Worm (Caenorhabditis elegans) whole organism, young adult: Measurements from ENCODE around the gene C10A4.9.

Source experiments
- F55B11.4 ChIP-seq: sonication (generic microtip); optimal IDR thresholded peaks from 2 replicates; lab custom pipeline; 2016; ENCODE audit warnings: missing compliant biosample characterization, missing genetic modification characterization, borderline replicate concordance; ENCODE audit not compliant: insufficient read depth
- ets-4 ChIP-seq: fragments of 200-800 bp; sonication (Bioruptor generic); optimal IDR thresholded peaks from 2 replicates; lab custom pipeline; 2018; ENCODE audit warnings: mild to moderate bottlenecking, missing genetic modification characterization, missing compliant biosample characterization
- lin-40 ChIP-seq: sonication (generic microtip); optimal IDR thresholded peaks from 2 replicates; lab custom pipeline; 2016; ENCODE audit warnings: missing genetic modification characterization, mild to moderate bottlenecking, missing compliant biosample characterization, missing genotype, missing genetic modification reagents
- mel-28 ChIP-seq: sonication (generic microtip); optimal IDR thresholded peaks from 2 replicates; lab custom pipeline; 2016; ENCODE audit warnings: borderline replicate concordance, mild to moderate bottlenecking, missing genetic modification characterization, missing compliant biosample characterization
- snpc-3.4 ChIP-seq: sonication (generic microtip); optimal IDR thresholded peaks from 2 replicates; lab custom pipeline; 2017; ENCODE audit warnings: missing genetic modification characterization, mild to moderate bottlenecking, missing compliant biosample characterization, antibody characterized with exemption, moderate library complexity, missing genotype, missing genetic modification reagents
- unc-130 ChIP-seq: sonication (generic microtip); optimal IDR thresholded peaks from 2 replicates; lab custom pipeline; 2016; ENCODE audit warnings: missing genetic modification reagents, missing genetic modification characterization, missing compliant biosample characterization
- unc-62 ChIP-seq: fragments of 150-350 bp; optimal IDR thresholded peaks from 2 replicates; lab custom pipeline; 2014; ENCODE audit warnings: missing biosample characterization, missing genetic modification reagents, missing genetic modification characterization
- ztf-18 ChIP-seq: sonication (generic microtip); optimal IDR thresholded peaks from 2 replicates; lab custom pipeline; 2016; ENCODE audit warnings: missing genotype, mild to moderate bottlenecking, missing genetic modification characterization, missing compliant biosample characterization
- ztf-25 ChIP-seq: fragments of 200-800 bp; sonication (Bioruptor generic); IDR thresholded peaks from 2 replicates; pipeline ENCODE4 v1.3.6; 2022; ENCODE audit warnings: missing genetic modification reagents, missing genetic modification characterization, missing compliant biosample characterization
- ztf-28 ChIP-seq: fragments of 200-800 bp; sonication (Bioruptor generic); IDR thresholded peaks from 2 replicates; pipeline ENCODE4 v1.3.6; 2022; ENCODE audit warnings: missing genetic modification reagents, missing genetic modification characterization, missing compliant biosample characterization

DNA sequence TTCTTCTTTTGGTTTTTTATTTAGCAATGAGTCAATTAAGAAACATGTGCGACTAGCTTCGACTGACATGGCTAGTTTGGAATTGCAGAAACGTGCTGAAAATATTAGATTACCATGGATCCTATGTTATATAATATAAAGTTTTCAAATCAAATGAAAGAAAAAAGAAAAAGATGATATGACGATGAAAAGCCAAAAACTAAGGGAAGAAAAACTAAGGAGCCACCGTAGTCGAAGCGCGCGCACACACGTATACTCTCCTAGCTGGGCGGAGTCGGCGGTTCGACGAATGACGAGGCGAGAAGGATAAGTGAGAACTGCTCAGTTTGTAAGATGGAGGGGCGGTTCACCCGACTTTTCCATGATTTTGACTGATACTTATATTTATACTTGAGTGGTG lies 4.1 kb downstream of the C10A4.9 start, which contains the start of gene mnm-2:
- TF ChIP-seq lin-40 (tag; lab: Kevin White, UChicago), result no peak
- no peak for TF ChIP-seq ztf-28 (GFP tag; lab: Robert Waterston, UW)
- no peak for TF ChIP-seq mel-28
- TF ChIP-seq unc-62 (GFP tag; lab: Kevin White, UChicago), result no peak
- no peak for TF ChIP-seq snpc-3.4
- no peak for TF ChIP-seq unc-130 (GFP tag; lab: Kevin White, UChicago)
- no peak for TF ChIP-seq ztf-25 (GFP tag; lab: Robert Waterston, UW)
- no peak for TF ChIP-seq ets-4 (GFP tag; lab: Kevin White, UChicago)
- TF ChIP-seq ztf-18 (tag; lab: Kevin White, UChicago), result no peak
- no peak for TF ChIP-seq F55B11.4 (tag; lab: Kevin White, UChicago)
